Worm (Caenorhabditis elegans) whole organism, L1 larva: ENCODE measurements around the gene Y32G9A.2.

Experiments used
- aly-2 ChIP-seq: fragments of 150-350 bp; optimal IDR thresholded peaks from 2 replicates; lab custom pipeline; 2014; ENCODE audit warnings: missing biosample characterization, missing genetic modification characterization
- nhr-28 ChIP-seq: fragments of 150-350 bp; optimal IDR thresholded peaks from 2 replicates; lab custom pipeline; 2014; ENCODE audit warnings: missing biosample characterization, missing genetic modification characterization
- pag-3 ChIP-seq: sonication (generic microtip); optimal IDR thresholded peaks from 2 replicates; lab custom pipeline; 2017; ENCODE audit warnings: missing genetic modification characterization, mild to moderate bottlenecking, missing compliant biosample characterization, antibody characterized with exemption, borderline replicate concordance; ENCODE audit not compliant: insufficient read depth

DNA sequence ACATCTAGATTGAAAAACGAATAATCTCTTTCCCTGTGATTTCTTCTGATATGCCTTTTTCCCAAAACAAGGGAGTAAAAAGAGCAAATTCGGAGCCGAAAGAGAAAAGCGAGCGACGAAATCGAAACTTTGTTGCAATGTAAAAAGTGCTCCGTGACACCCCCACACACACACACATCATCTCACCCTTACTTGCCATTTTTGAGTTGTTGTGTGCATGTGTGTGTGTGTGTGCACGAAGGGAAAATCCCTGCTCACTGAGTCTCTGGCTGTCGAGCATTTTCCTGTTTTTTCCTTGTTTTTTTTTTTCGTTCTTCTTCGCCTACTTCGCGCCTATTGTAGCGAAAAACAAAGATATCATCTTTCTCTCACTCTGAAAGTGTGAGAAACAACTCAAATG, 31.3 kb upstream of the Y32G9A.2 start:
- TF ChIP-seq nhr-28 (tag; lab: Kevin White, UChicago) (no peak), pag-3 (no peak), aly-2 (tag; lab: Kevin White, UChicago) (no peak)
